Worm (Caenorhabditis elegans): ENCODE data around the gene nhr-263.

- TF ChIP-seq skn-1 (tag; optimal IDR thresholded peaks at IDR 0.05) (no peak), ces-1 (GFP tag; optimal IDR thresholded peaks at IDR 0.05) (no peak), hmg-1.1 (GFP tag; IDR thresholded peaks at IDR 0.05) (no peak)
These were observed 14.9 kb downstream of the nhr-263 start, which contains the start of gene F10G2.4 for ce11 chrV:7326928-7327327.
